Worm (Caenorhabditis elegans) whole organism, L4/young adult: Measurements from ENCODE around the gene abf-3.

Experiments used
- W03F9.2 ChIP-seq: fragments of 150-350 bp; optimal IDR thresholded peaks from 2 replicates; lab custom pipeline; 2014; ENCODE audit warnings: missing biosample characterization, missing genetic modification characterization
- him-1 ChIP-seq: sonication (generic microtip); optimal IDR thresholded peaks from 2 replicates; lab custom pipeline; 2016; ENCODE audit warnings: missing genotype, missing genetic modification reagents, missing genetic modification characterization, missing compliant biosample characterization

DNA sequence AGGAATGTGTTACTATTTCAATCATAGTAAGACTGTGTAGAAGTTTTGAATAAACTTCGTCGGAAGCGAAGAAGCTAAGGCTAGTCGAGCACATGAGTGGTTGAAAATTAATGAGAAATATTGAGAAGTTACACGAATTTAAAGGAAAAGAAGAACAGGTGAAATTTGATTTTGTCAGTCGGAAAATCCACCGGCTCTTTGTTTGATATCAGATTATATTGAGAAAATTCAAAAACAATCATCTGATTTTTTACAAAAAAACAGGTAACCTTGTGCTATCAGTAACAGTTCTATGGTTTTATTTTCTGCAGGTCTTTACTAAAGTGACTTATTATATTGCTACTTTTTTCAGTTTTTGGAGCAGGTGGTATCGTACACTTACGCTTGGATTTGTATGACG is 40.6 kb upstream of the abf-3 start, which contains the start of gene srh-148:
- TF ChIP-seq him-1 (tag; lab: Kevin White, UChicago) (no peak), W03F9.2 (tag; lab: Kevin White, UChicago) (no peak)
